Fruit fly (Drosophila melanogaster) whole organism: ENCODE data around the gene gpp.

Source experiments
- CG8478 ChIP-seq: fragments of >200 bp; optimal IDR thresholded peaks from 2 replicates; lab custom pipeline; 2018; ENCODE audit warnings: inconsistent platforms
- Dll ChIP-seq: fragments of >200 bp; optimal IDR thresholded peaks from 2 replicates; lab custom pipeline; 2017
- EcR ChIP-seq, 2 experiments: fragments of >200 bp; optimal IDR thresholded peaks; 2 replicates each; lab custom pipeline; 2017; ENCODE audit warnings: missing biosample characterization in 2 of 2, missing genetic modification characterization in 2 of 2, missing genetic modification reagents in 2 of 2
- psq ChIP-seq: fragments of >200 bp; optimal IDR thresholded peaks from 2 replicates; lab custom pipeline; 2017

DNA sequence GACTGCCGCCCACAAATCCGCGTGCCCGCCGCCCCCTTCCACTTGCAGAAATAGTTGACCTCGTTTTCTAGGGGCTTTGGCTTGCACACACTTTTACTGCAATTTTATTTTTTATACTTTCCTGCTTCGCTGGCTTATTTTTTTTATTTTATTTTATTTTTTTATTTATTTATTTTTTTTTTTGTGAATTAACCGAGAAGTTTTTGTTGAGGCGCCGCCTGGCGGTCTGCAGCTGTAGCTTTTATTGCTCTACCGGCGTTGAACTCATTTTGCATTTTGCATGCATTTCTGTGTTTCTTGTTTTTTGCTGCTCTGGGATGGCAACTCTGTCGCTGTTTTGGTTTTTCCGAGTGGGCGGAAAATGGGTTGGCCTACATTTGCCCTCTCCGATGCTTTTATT is 23.1 kb downstream of the gpp start:
- TF ChIP-seq Dll (lab: Kevin White, UChicago), result no peak
- no peak for TF ChIP-seq CG8478 (lab: Kevin White, UChicago)
- no peak for TF ChIP-seq EcR (GFP tag; optimal IDR thresholded peaks at IDR 0.05; lab: Kevin White, UChicago)
- no peak for TF ChIP-seq psq (lab: Kevin White, UChicago)
